Worm (Caenorhabditis elegans): ENCODE measurements around the gene flp-2.

ce11 chrX:10078637-10079036, 16.4 kb downstream of the flp-2 start:
- TF ChIP-seq mep-1 (tag; optimal IDR thresholded peaks at IDR 0.05) (no peak), unc-62 (GFP tag; optimal IDR thresholded peaks at IDR 0.05) (no peak), elt-1 (tag; optimal IDR thresholded peaks at IDR 0.05; ENCODE audit: borderline replicate concordance, insufficient read depth) (no peak)

Measured in whole organism, mixed stage, embryonic.